Worm (Caenorhabditis elegans) whole organism, L2 larva: ENCODE results near the gene F46B6.10.

Experiments used
- ama-1 ChIP-seq: fragments of 150-350 bp; optimal IDR thresholded peaks from 2 replicates; lab custom pipeline; 2018; ENCODE audit warnings: inconsistent platforms
- ceh-16 ChIP-seq: fragments of 150-350 bp; optimal IDR thresholded peaks from 2 replicates; lab custom pipeline; 2014; ENCODE audit warnings: missing biosample characterization, missing genetic modification characterization
- egl-27 ChIP-seq: sonication (generic microtip); optimal IDR thresholded peaks from 3 replicates; lab custom pipeline; 2017; ENCODE audit warnings: missing biosample characterization, missing genetic modification reagents, missing genetic modification characterization
- lin-13 ChIP-seq: fragments of 150-350 bp; optimal IDR thresholded peaks from 2 replicates; lab custom pipeline; 2014; ENCODE audit warnings: missing biosample characterization, missing genetic modification reagents, missing genetic modification characterization
- lsy-2 ChIP-seq, 2 experiments: fragments of 150-350 bp in 1 of 2; sonication (generic microtip) in 1 of 2; optimal IDR thresholded peaks; 2 replicates each; lab custom pipeline; 2014 to 2017; ENCODE audit warnings: missing biosample characterization in 2 of 2, missing genetic modification characterization in 2 of 2
- mdl-1 ChIP-seq, 2 experiments: fragments of 150-350 bp in 1 of 2; sonication (generic microtip) in 1 of 2; optimal IDR thresholded peaks; 2 replicates each; lab custom pipeline; 2017; ENCODE audit warnings: missing biosample characterization in 2 of 2, missing genetic modification characterization in 2 of 2
- nhr-237 ChIP-seq: fragments of 150-350 bp; optimal IDR thresholded peaks from 2 replicates; lab custom pipeline; 2014; ENCODE audit warnings: missing biosample characterization, missing genetic modification characterization
- nhr-6 ChIP-seq: fragments of 150-350 bp; optimal IDR thresholded peaks from 2 replicates; lab custom pipeline; 2014; ENCODE audit warnings: missing biosample characterization, missing genetic modification characterization
- nhr-77 ChIP-seq: fragments of 150-350 bp; optimal IDR thresholded peaks from 2 replicates; lab custom pipeline; 2014; ENCODE audit warnings: missing biosample characterization, missing genetic modification characterization
- unc-62 ChIP-seq: fragments of 150-350 bp; optimal IDR thresholded peaks from 2 replicates; lab custom pipeline; 2014; ENCODE audit warnings: missing biosample characterization, missing genetic modification reagents, missing genetic modification characterization

- TF ChIP-seq nhr-77 (tag; lab: Kevin White, UChicago) (no peak), ama-1 (lab: Kevin White, UChicago) (no peak), lsy-2 (tag; optimal IDR thresholded peaks at IDR 0.05; lab: Kevin White, UChicago) (no peak), unc-62 (GFP tag; lab: Kevin White, UChicago) (no peak), egl-27 (tag; lab: Kevin White, UChicago) (no peak), mdl-1 (tag; optimal IDR thresholded peaks at IDR 0.05; lab: Kevin White, UChicago) (no peak), lin-13 (GFP tag; lab: Kevin White, UChicago) (no peak), nhr-237 (no peak), ceh-16 (no peak), nhr-6 (no peak)
These were observed 10.4 kb upstream of the F46B6.10 start for ce11 chrV:9812216-9812615.
